Fruit fly (Drosophila melanogaster) whole organism, embryonic: Measurements from ENCODE around the gene CG4615.

Experiments used
- C15 ChIP-seq: fragments of 200-800 bp; sonication (Bioruptor generic); IDR thresholded peaks from 3 replicates; pipeline ENCODE4 v1.3.6; 2022; ENCODE audit warnings: missing biosample characterization, missing genetic modification characterization
- CG10979 ChIP-seq: fragments of 200-800 bp; sonication (Bioruptor generic); optimal IDR thresholded peaks from 2 replicates; lab custom pipeline; 2018; ENCODE audit warnings: missing biosample characterization, mild to moderate bottlenecking, missing genetic modification characterization, moderate library complexity
- CG11093 ChIP-seq: fragments of 200-800 bp; sonication (Bioruptor generic); IDR thresholded peaks from 3 replicates; pipeline ENCODE4 v1.3.6; 2022; ENCODE audit warnings: missing biosample characterization, missing genetic modification characterization
- CG11398 ChIP-seq: fragments of 200-800 bp; sonication (Bioruptor generic); optimal IDR thresholded peaks from 2 replicates; lab custom pipeline; 2016; ENCODE audit warnings: missing biosample characterization, missing genetic modification characterization
- CG12071 ChIP-seq: fragments of 200-800 bp; sonication (Bioruptor generic); optimal IDR thresholded peaks from 3 replicates; lab custom pipeline; 2018; ENCODE audit warnings: missing biosample characterization, mild to moderate bottlenecking, missing genetic modification characterization
- CG12104 ChIP-seq: fragments of 200-800 bp; sonication (Bioruptor generic); optimal IDR thresholded peaks from 3 replicates; lab custom pipeline; 2016; ENCODE audit warnings: missing biosample characterization, missing genetic modification characterization
- CG12299 ChIP-seq: fragments of 200-800 bp; sonication (Bioruptor generic); optimal IDR thresholded peaks from 2 replicates; lab custom pipeline; 2018; ENCODE audit warnings: missing biosample characterization, mild to moderate bottlenecking, missing genetic modification characterization
- CG1233 ChIP-seq: fragments of 200-800 bp; sonication (Bioruptor generic); optimal IDR thresholded peaks from 4 replicates; lab custom pipeline; 2018; ENCODE audit warnings: missing biosample characterization, mild to moderate bottlenecking, missing genetic modification characterization
- CG12769 ChIP-seq: fragments of 200-800 bp; sonication (Bioruptor generic); optimal IDR thresholded peaks from 2 replicates; lab custom pipeline; 2019; ENCODE audit warnings: missing biosample characterization, mild to moderate bottlenecking, missing genetic modification characterization, moderate library complexity
- CG14014 ChIP-seq: fragments of 200-800 bp; sonication (Bioruptor generic); IDR thresholded peaks from 2 replicates; pipeline ENCODE4 v1.3.6; 2022; ENCODE audit warnings: missing biosample characterization, missing genetic modification characterization
- CG15073 ChIP-seq: fragments of 200-800 bp; sonication (Bioruptor generic); optimal IDR thresholded peaks from 2 replicates; lab custom pipeline; 2016; ENCODE audit warnings: missing biosample characterization, missing genetic modification characterization
- CG15514 ChIP-seq: fragments of 200-800 bp; sonication (Bioruptor generic); optimal IDR thresholded peaks from 3 replicates; lab custom pipeline; 2017; ENCODE audit warnings: missing biosample characterization, missing genetic modification characterization, mild to moderate bottlenecking, moderate library complexity, missing genetic modification reagents
- CG31224 ChIP-seq: fragments of 200-800 bp; sonication (Bioruptor generic); IDR thresholded peaks from 2 replicates; pipeline ENCODE4 v1.3.6; 2022; ENCODE audit warnings: missing biosample characterization, missing genetic modification characterization
- CG3163 ChIP-seq: fragments of 200-800 bp; sonication (Bioruptor generic); optimal IDR thresholded peaks from 3 replicates; lab custom pipeline; 2016; ENCODE audit warnings: missing biosample characterization, missing genetic modification characterization
- CG32767 ChIP-seq: fragments of 200-800 bp; sonication (Bioruptor generic); IDR thresholded peaks from 2 replicates; pipeline ENCODE4 v1.3.6; 2022; ENCODE audit warnings: missing biosample characterization, missing genetic modification characterization
- CG3407 ChIP-seq: fragments of 200-800 bp; sonication (Bioruptor generic); optimal IDR thresholded peaks from 2 replicates; lab custom pipeline; 2018; ENCODE audit warnings: missing biosample characterization, mild to moderate bottlenecking, missing genetic modification characterization
- CG34422 ChIP-seq: fragments of 200-800 bp; sonication (Bioruptor generic); IDR thresholded peaks from 3 replicates; pipeline ENCODE4 v1.3.6; 2022; ENCODE audit warnings: missing biosample characterization, missing genetic modification characterization
- CG4282 ChIP-seq: fragments of 200-800 bp; sonication (Bioruptor generic); optimal IDR thresholded peaks from 2 replicates; lab custom pipeline; 2016; ENCODE audit warnings: missing biosample characterization, missing genetic modification characterization
- CG4730 ChIP-seq: fragments of 200-800 bp; sonication (Bioruptor generic); IDR thresholded peaks from 2 replicates; pipeline ENCODE4 v1.3.6; 2022; ENCODE audit warnings: missing biosample characterization, missing genetic modification characterization
- CG6765 ChIP-seq: fragments of 200-800 bp; sonication (Bioruptor generic); optimal IDR thresholded peaks from 3 replicates; lab custom pipeline; 2017; ENCODE audit warnings: missing biosample characterization, mild to moderate bottlenecking, missing genetic modification characterization
- CG6791 ChIP-seq: fragments of 200-800 bp; sonication (Bioruptor generic); IDR thresholded peaks from 3 replicates; pipeline ENCODE4 v1.3.6; 2022; ENCODE audit warnings: missing biosample characterization, missing genetic modification characterization; ENCODE audit not compliant: partially characterized antibody
- CG7987 ChIP-seq: fragments of 200-800 bp; sonication (Bioruptor generic); optimal IDR thresholded peaks from 2 replicates; lab custom pipeline; 2018; ENCODE audit warnings: missing biosample characterization, mild to moderate bottlenecking, missing genetic modification characterization, moderate library complexity
- CG8281 ChIP-seq: fragments of 200-800 bp; sonication (Bioruptor generic); optimal IDR thresholded peaks from 2 replicates; lab custom pipeline; 2018; ENCODE audit warnings: missing biosample characterization, mild to moderate bottlenecking, missing genetic modification characterization, moderate library complexity
- CG8478 ChIP-seq: fragments of >200 bp; optimal IDR thresholded peaks from 2 replicates; lab custom pipeline; 2018
- CG9437 ChIP-seq: fragments of 200-800 bp; sonication (Bioruptor generic); optimal IDR thresholded peaks from 2 replicates; lab custom pipeline; 2018; ENCODE audit warnings: missing biosample characterization, mild to moderate bottlenecking, missing genetic modification characterization
- Dek ChIP-seq: fragments of 200-800 bp; sonication (Bioruptor generic); optimal IDR thresholded peaks from 3 replicates; lab custom pipeline; 2019; ENCODE audit warnings: missing biosample characterization, mild to moderate bottlenecking, missing genetic modification characterization, moderate library complexity
- Dfd ChIP-seq, 2 experiments: fragments of >200 bp; optimal IDR thresholded peaks; 2 replicates each; lab custom pipeline; 2017; ENCODE audit warnings: missing biosample characterization in 2 of 2, missing genetic modification characterization in 2 of 2
- Dip3 ChIP-seq: fragments of 200-800 bp; sonication (Bioruptor generic); optimal IDR thresholded peaks from 3 replicates; lab custom pipeline; 2016; ENCODE audit warnings: missing biosample characterization, missing genetic modification characterization
- Eip74EF ChIP-seq, 2 experiments: fragments of 200-800 bp in 1 of 2; fragments of >200 bp in 1 of 2; sonication (Bioruptor generic) in 1 of 2; optimal IDR thresholded peaks; 2 replicates each; lab custom pipeline; 2017 to 2019; ENCODE audit warnings: missing biosample characterization in 2 of 2, missing genetic modification characterization in 2 of 2, mild to moderate bottlenecking in 1 of 2, moderate library complexity in 1 of 2
- Gsc ChIP-seq: fragments of 200-800 bp; sonication (Bioruptor generic); IDR thresholded peaks from 2 replicates; pipeline ENCODE4 v1.3.6; 2022; ENCODE audit warnings: missing biosample characterization, missing genetic modification characterization
- HLH4C ChIP-seq: fragments of 200-800 bp; sonication (Bioruptor generic); IDR thresholded peaks from 3 replicates; pipeline ENCODE4 v1.3.6; 2022; ENCODE audit warnings: missing biosample characterization, missing genetic modification characterization; ENCODE audit not compliant: partially characterized antibody
- Hand ChIP-seq: fragments of 200-800 bp; sonication (Bioruptor generic); optimal IDR thresholded peaks from 2 replicates; lab custom pipeline; 2017; ENCODE audit warnings: mild to moderate bottlenecking, missing biosample characterization, missing genetic modification reagents, missing genetic modification characterization
- Hey ChIP-seq: fragments of 200-800 bp; sonication (Bioruptor generic); optimal IDR thresholded peaks from 3 replicates; lab custom pipeline; 2018; ENCODE audit warnings: missing biosample characterization, mild to moderate bottlenecking, missing genetic modification characterization
- Max ChIP-seq: fragments of 200-800 bp; sonication (Bioruptor generic); optimal IDR thresholded peaks from 2 replicates; lab custom pipeline; 2016; ENCODE audit warnings: missing biosample characterization, mild to moderate bottlenecking, missing genetic modification characterization
- Meics ChIP-seq: fragments of 200-800 bp; sonication (Bioruptor generic); optimal IDR thresholded peaks from 2 replicates; lab custom pipeline; 2017; ENCODE audit warnings: missing biosample characterization, mild to moderate bottlenecking, missing genetic modification characterization
- Nf-YC ChIP-seq: fragments of 200-800 bp; optimal IDR thresholded peaks from 3 replicates; lab custom pipeline; 2019; ENCODE audit warnings: missing biosample characterization, mild to moderate bottlenecking, missing genetic modification characterization, moderate library complexity
- Optix ChIP-seq: fragments of 200-800 bp; sonication (Bioruptor generic); IDR thresholded peaks from 3 replicates; pipeline ENCODE4 v1.3.6; 2022; ENCODE audit warnings: missing biosample characterization, missing genetic modification characterization
- Sin3A ChIP-seq: fragments of >200 bp; optimal IDR thresholded peaks from 2 replicates; lab custom pipeline; 2018
- amos ChIP-seq: fragments of 200-800 bp; sonication (Bioruptor generic); IDR thresholded peaks from 2 replicates; pipeline ENCODE4 v1.3.6; 2022; ENCODE audit warnings: missing biosample characterization, missing genetic modification characterization; ENCODE audit not compliant: partially characterized antibody
- ase ChIP-seq: fragments of 200-800 bp; sonication (Bioruptor generic); IDR thresholded peaks from 3 replicates; pipeline ENCODE4 v1.3.6; 2022; ENCODE audit warnings: missing biosample characterization, missing genetic modification characterization
- bab2 ChIP-seq: fragments of 200-800 bp; sonication (Bioruptor generic); optimal IDR thresholded peaks from 2 replicates; lab custom pipeline; 2016; ENCODE audit warnings: missing biosample characterization, missing genetic modification characterization
- gsb-n ChIP-seq: fragments of 200-800 bp; sonication (Bioruptor generic); optimal IDR thresholded peaks from 3 replicates; lab custom pipeline; 2018; ENCODE audit warnings: missing biosample characterization, mild to moderate bottlenecking, missing genetic modification characterization
- hb ChIP-seq: fragments of 200-800 bp; sonication (Bioruptor generic); IDR thresholded peaks from 3 replicates; pipeline ENCODE4 v1.3.6; 2022; ENCODE audit warnings: missing biosample characterization, missing genetic modification characterization; ENCODE audit not compliant: partially characterized antibody
- ind ChIP-seq: fragments of 200-800 bp; sonication (Bioruptor generic); optimal IDR thresholded peaks from 3 replicates; lab custom pipeline; 2016; ENCODE audit warnings: missing biosample characterization, missing genetic modification characterization
- pho ChIP-seq: fragments of 200-800 bp; sonication (Bioruptor generic); optimal IDR thresholded peaks from 2 replicates; lab custom pipeline; 2016; ENCODE audit warnings: missing biosample characterization, missing genetic modification characterization
- psq ChIP-seq: fragments of 200-800 bp; sonication (Bioruptor generic); optimal IDR thresholded peaks from 2 replicates; lab custom pipeline; 2017; ENCODE audit warnings: missing biosample characterization, missing genetic modification characterization
- rib ChIP-seq: fragments of 200-800 bp; sonication (Bioruptor generic); IDR thresholded peaks from 2 replicates; pipeline ENCODE4 v1.3.6; 2022; ENCODE audit warnings: missing biosample characterization, missing genetic modification characterization
- tap ChIP-seq: fragments of 200-800 bp; optimal IDR thresholded peaks from 3 replicates; lab custom pipeline; 2019; ENCODE audit warnings: missing biosample characterization, mild to moderate bottlenecking, missing genetic modification characterization, moderate library complexity
- trh ChIP-seq: fragments of 200-800 bp; sonication (Bioruptor generic); optimal IDR thresholded peaks from 2 replicates; lab custom pipeline; 2016; ENCODE audit warnings: missing biosample characterization, missing genetic modification characterization
- usp ChIP-seq: fragments of >200 bp; optimal IDR thresholded peaks from 2 replicates; lab custom pipeline; 2017; ENCODE audit warnings: missing biosample characterization, missing genetic modification characterization
- zf30C ChIP-seq: fragments of 200-800 bp; sonication (Bioruptor generic); optimal IDR thresholded peaks from 3 replicates; lab custom pipeline; 2018; ENCODE audit warnings: missing biosample characterization, mild to moderate bottlenecking, missing genetic modification characterization

CG4615 gene

DNA sequence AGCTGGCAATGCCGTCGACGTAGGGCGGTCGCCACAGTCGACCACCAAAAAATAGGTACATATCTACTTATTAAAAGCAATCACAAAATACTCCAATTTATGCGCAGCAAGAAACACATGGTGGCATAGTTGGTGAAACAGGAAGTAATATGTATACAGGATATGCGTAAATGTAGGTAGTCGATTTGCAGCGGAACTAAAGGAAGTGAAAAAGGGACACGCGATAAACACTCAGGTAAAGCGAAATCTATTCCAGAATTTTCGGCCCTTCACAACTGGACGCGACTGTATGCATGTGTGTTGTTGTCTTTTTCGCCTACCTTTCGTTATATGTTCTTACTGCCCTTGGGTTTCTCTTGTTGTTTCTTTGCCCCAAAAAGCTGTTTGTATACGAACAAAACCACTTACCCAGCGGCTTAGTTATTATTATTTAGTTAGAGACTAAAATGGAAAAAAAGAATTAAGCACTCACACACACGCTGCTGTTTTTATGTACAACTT is 5.6 kb downstream of the CG4615 start (continued):
- peak; percentile 75 for TF ChIP-seq CG12299 (tag; lab: Kevin White, UChicago)
- TF ChIP-seq Meics (GFP tag; lab: Kevin White, UChicago): peak; percentile 88
- TF ChIP-seq Eip74EF (GFP tag; optimal IDR thresholded peaks at IDR 0.05; lab: Kevin White, UChicago): peak in 1 of 2 experiments; percentile 49
- TF ChIP-seq amos (GFP tag; lab: Robert Waterston, UW): no peak
- TF ChIP-seq CG32767 (GFP tag; lab: Robert Waterston, UW): peak; percentile 72
- TF ChIP-seq CG3163 (GFP tag; lab: Kevin White, UChicago): peak; percentile 24
- no peak for TF ChIP-seq CG4282 (GFP tag; lab: Kevin White, UChicago)
- peak; percentile 79 for TF ChIP-seq gsb-n
- TF ChIP-seq Dek (tag; lab: Kevin White, UChicago): peak; percentile 79
- TF ChIP-seq Max (GFP tag; lab: Kevin White, UChicago): peak; percentile 57
- peak; percentile 74 for TF ChIP-seq CG9437 (GFP tag; lab: Kevin White, UChicago)
- peak; percentile 70 for TF ChIP-seq ind (GFP tag; lab: Kevin White, UChicago)
- TF ChIP-seq usp (GFP tag; lab: Kevin White, UChicago): no peak
- peak; percentile 94 for TF ChIP-seq CG12769 (tag; lab: Kevin White, UChicago)
- no peak for TF ChIP-seq HLH4C (GFP tag; lab: Robert Waterston, UW)
- peak; percentile 73 for TF ChIP-seq CG31224 (GFP tag; lab: Robert Waterston, UW)
- TF ChIP-seq CG12071 (GFP tag; lab: Kevin White, UChicago): peak; percentile 89
- TF ChIP-seq CG4730 (GFP tag; lab: Robert Waterston, UW): peak; percentile 52
- TF ChIP-seq CG11398 (GFP tag; lab: Kevin White, UChicago): peak; percentile 65
- peak; percentile 67 for TF ChIP-seq CG3407
- TF ChIP-seq Optix (GFP tag; lab: Robert Waterston, UW): peak; percentile 66; the same call in 2 of the 3 replicates
- TF ChIP-seq CG1233: peak; percentile 79
- peak; percentile 66 for TF ChIP-seq pho (GFP tag; lab: Kevin White, UChicago)
- peak; percentile 84 for TF ChIP-seq CG14014
- TF ChIP-seq hb (GFP tag; lab: Robert Waterston, UW): no peak
- peak; percentile 78 for TF ChIP-seq CG6765
- TF ChIP-seq zf30C: no peak
- TF ChIP-seq CG8478 (lab: Kevin White, UChicago): no peak
- peak; percentile 71 for TF ChIP-seq Dip3
- TF ChIP-seq C15 (GFP tag; lab: Robert Waterston, UW): no peak
- peak; percentile 72 for TF ChIP-seq Nf-YC (tag; lab: Kevin White, UChicago)
- TF ChIP-seq psq: peak; percentile 61
- peak; percentile 83 for TF ChIP-seq CG10979 (tag; lab: Kevin White, UChicago)
- TF ChIP-seq ase (GFP tag; lab: Robert Waterston, UW): peak; percentile 54; the same call in 1 of the 3 replicates
- peak; percentile 71 for TF ChIP-seq CG12104 (GFP tag; lab: Kevin White, UChicago)
- peak; percentile 1 for TF ChIP-seq trh (GFP tag; lab: Kevin White, UChicago)
- no peak for TF ChIP-seq CG6791 (GFP tag; lab: Robert Waterston, UW)
- no peak for TF ChIP-seq Gsc
- TF ChIP-seq Hey (tag; lab: Kevin White, UChicago): peak; percentile 66
- TF ChIP-seq CG15514 (GFP tag; lab: Kevin White, UChicago): peak; percentile 75
- TF ChIP-seq Hand: peak; percentile 84
- TF ChIP-seq bab2 (GFP tag; lab: Kevin White, UChicago): peak; percentile 67
- TF ChIP-seq Dfd (GFP tag; optimal IDR thresholded peaks at IDR 0.05; lab: Kevin White, UChicago): no peak
- TF ChIP-seq Sin3A (lab: Kevin White, UChicago): no peak
- peak; percentile 93 for TF ChIP-seq CG15073 (GFP tag; lab: Kevin White, UChicago)
- peak; percentile 55; the same call in 2 of the 3 replicates for TF ChIP-seq CG34422 (GFP tag; lab: Robert Waterston, UW)
- peak; percentile 30; the same call in 1 of the 2 replicates for TF ChIP-seq rib (GFP tag; lab: Robert Waterston, UW)
- TF ChIP-seq CG8281: peak; percentile 65
- TF ChIP-seq CG11093 (GFP tag; lab: Robert Waterston, UW): peak; percentile 71; the same call in 2 of the 3 replicates
- TF ChIP-seq CG7987 (GFP tag; lab: Kevin White, UChicago): peak; percentile 68
- peak; percentile 84 for TF ChIP-seq tap
